Fruit fly (Drosophila melanogaster) whole organism, embryonic: ENCODE measurements around the gene CG32075.

Source experiments
- B-H2 ChIP-seq: fragments of 200-800 bp; sonication (Bioruptor generic); optimal IDR thresholded peaks from 2 replicates; lab custom pipeline; 2018; ENCODE audit warnings: missing biosample characterization, mild to moderate bottlenecking, missing genetic modification characterization
- BEAF-32 ChIP-seq: fragments of 200-800 bp; sonication (Bioruptor generic); optimal IDR thresholded peaks from 3 replicates; lab custom pipeline; 2017; ENCODE audit warnings: missing biosample characterization, missing genetic modification characterization, mild to moderate bottlenecking, moderate library complexity, missing genetic modification reagents
- Bgb ChIP-seq: fragments of 200-800 bp; sonication (Bioruptor generic); IDR thresholded peaks from 2 replicates; pipeline ENCODE4 v1.3.6; 2022; ENCODE audit warnings: missing biosample characterization, missing genetic modification characterization; ENCODE audit not compliant: partially characterized antibody
- CG10267 ChIP-seq: fragments of 200-800 bp; sonication (Bioruptor generic); optimal IDR thresholded peaks from 2 replicates; lab custom pipeline; 2018; ENCODE audit warnings: missing biosample characterization, mild to moderate bottlenecking, missing genetic modification characterization, moderate library complexity
- CG10979 ChIP-seq: fragments of 200-800 bp; sonication (Bioruptor generic); optimal IDR thresholded peaks from 2 replicates; lab custom pipeline; 2018; ENCODE audit warnings: missing biosample characterization, mild to moderate bottlenecking, missing genetic modification characterization, moderate library complexity
- CG11456 ChIP-seq: fragments of 200-800 bp; sonication (Bioruptor generic); IDR thresholded peaks from 3 replicates; pipeline ENCODE4 v1.3.6; 2022; ENCODE audit warnings: missing biosample characterization, missing genetic modification characterization
- CG11560 ChIP-seq: fragments of 200-800 bp; sonication (Bioruptor generic); IDR thresholded peaks from 3 replicates; pipeline ENCODE4 v1.3.6; 2022; ENCODE audit warnings: missing biosample characterization, missing genetic modification characterization
- CG11723 ChIP-seq: fragments of 200-800 bp; sonication (Bioruptor generic); optimal IDR thresholded peaks from 2 replicates; lab custom pipeline; 2017; ENCODE audit warnings: missing biosample characterization, mild to moderate bottlenecking, missing genetic modification characterization
- CG12769 ChIP-seq: fragments of 200-800 bp; sonication (Bioruptor generic); optimal IDR thresholded peaks from 2 replicates; lab custom pipeline; 2019; ENCODE audit warnings: missing biosample characterization, mild to moderate bottlenecking, missing genetic modification characterization, moderate library complexity
- CG13624 ChIP-seq: fragments of 200-800 bp; sonication (Bioruptor generic); optimal IDR thresholded peaks from 2 replicates; lab custom pipeline; 2016; ENCODE audit warnings: missing biosample characterization, missing genetic modification characterization
- CG15011 ChIP-seq: fragments of 200-800 bp; sonication (Bioruptor generic); optimal IDR thresholded peaks from 3 replicates; lab custom pipeline; 2018; ENCODE audit warnings: missing biosample characterization, mild to moderate bottlenecking, missing genetic modification characterization
- CG1602 ChIP-seq: fragments of 200-800 bp; sonication (Bioruptor generic); optimal IDR thresholded peaks from 3 replicates; lab custom pipeline; 2016; ENCODE audit warnings: missing biosample characterization, missing genetic modification characterization
- CG16779 ChIP-seq: fragments of 200-800 bp; sonication (Bioruptor generic); IDR thresholded peaks from 2 replicates; pipeline ENCODE4 v1.3.6; 2022; ENCODE audit warnings: missing biosample characterization, missing genetic modification characterization
- CG17802 ChIP-seq: fragments of 200-800 bp; sonication (Bioruptor generic); optimal IDR thresholded peaks from 2 replicates; lab custom pipeline; 2018; ENCODE audit warnings: missing biosample characterization, mild to moderate bottlenecking, missing genetic modification characterization, moderate library complexity
- CG18262 ChIP-seq: fragments of 200-800 bp; optimal IDR thresholded peaks from 3 replicates; lab custom pipeline; 2019; ENCODE audit warnings: missing biosample characterization, mild to moderate bottlenecking, missing genetic modification characterization, moderate library complexity
- CG18599 ChIP-seq: fragments of 200-800 bp; sonication (Bioruptor generic); optimal IDR thresholded peaks from 3 replicates; lab custom pipeline; 2017; ENCODE audit warnings: missing biosample characterization, missing genetic modification characterization, mild to moderate bottlenecking, moderate library complexity, missing genetic modification reagents
- CG5180 ChIP-seq: fragments of 200-800 bp; sonication (Bioruptor generic); optimal IDR thresholded peaks from 3 replicates; lab custom pipeline; 2017; ENCODE audit warnings: missing biosample characterization, missing genetic modification characterization, mild to moderate bottlenecking, moderate library complexity, missing genetic modification reagents
- CG5953 ChIP-seq: fragments of 200-800 bp; sonication (Bioruptor generic); IDR thresholded peaks from 2 replicates; pipeline ENCODE4 v1.3.6; 2022; ENCODE audit warnings: missing biosample characterization, missing genetic modification characterization
- CG7372 ChIP-seq: fragments of 200-800 bp; sonication (Bioruptor generic); IDR thresholded peaks from 2 replicates; pipeline ENCODE4 v1.3.6; 2022; ENCODE audit warnings: missing biosample characterization, missing genetic modification characterization
- CG8089 ChIP-seq: fragments of 200-800 bp; sonication (Bioruptor generic); optimal IDR thresholded peaks from 3 replicates; lab custom pipeline; 2016; ENCODE audit warnings: missing biosample characterization, missing genetic modification characterization
- CG8944 ChIP-seq: fragments of 200-800 bp; sonication (Bioruptor generic); optimal IDR thresholded peaks from 3 replicates; lab custom pipeline; 2016; ENCODE audit warnings: missing biosample characterization, missing genetic modification characterization
- Chrac-16 ChIP-seq: fragments of 200-800 bp; sonication (Bioruptor generic); optimal IDR thresholded peaks from 3 replicates; lab custom pipeline; 2016; ENCODE audit warnings: missing biosample characterization, missing genetic modification characterization
- CkIIα-i1 ChIP-seq: fragments of 200-800 bp; sonication (Bioruptor generic); IDR thresholded peaks from 2 replicates; pipeline ENCODE4 v1.3.6; 2022; ENCODE audit warnings: missing biosample characterization, missing genetic modification characterization
- Dbx ChIP-seq: fragments of 200-800 bp; sonication (Bioruptor generic); IDR thresholded peaks from 3 replicates; pipeline ENCODE4 v1.3.6; 2022; ENCODE audit warnings: missing biosample characterization, missing genetic modification characterization
- Dfd ChIP-seq, 2 experiments: fragments of >200 bp; optimal IDR thresholded peaks; 2 replicates each; lab custom pipeline; 2017; ENCODE audit warnings: missing biosample characterization in 2 of 2, missing genetic modification characterization in 2 of 2
- HmgD ChIP-seq: fragments of 200-800 bp; sonication (Bioruptor generic); optimal IDR thresholded peaks from 3 replicates; lab custom pipeline; 2016; ENCODE audit warnings: missing biosample characterization, missing genetic modification characterization
- Lim3 ChIP-seq: fragments of 200-800 bp; sonication (Bioruptor generic); IDR thresholded peaks from 2 replicates; pipeline ENCODE4 v1.3.6; 2022; ENCODE audit warnings: missing biosample characterization, missing genetic modification characterization
- Mrtf ChIP-seq: fragments of 200-800 bp; sonication (Bioruptor generic); IDR thresholded peaks from 3 replicates; pipeline ENCODE4 v1.3.6; 2022; ENCODE audit warnings: missing biosample characterization, missing genetic modification characterization
- Ravus ChIP-seq: fragments of 200-800 bp; sonication (Bioruptor generic); IDR thresholded peaks from 2 replicates; pipeline ENCODE4 v1.3.6; 2022; ENCODE audit warnings: missing biosample characterization, missing genetic modification characterization
- Rfx ChIP-seq: fragments of 200-800 bp; sonication (Bioruptor generic); IDR thresholded peaks from 2 replicates; pipeline ENCODE4 v1.3.6; 2022; ENCODE audit warnings: missing biosample characterization, missing genetic modification characterization
- Scr ChIP-seq: fragments of 200-800 bp; sonication (Bioruptor generic); IDR thresholded peaks from 2 replicates; pipeline ENCODE4 v1.3.6; 2022; ENCODE audit warnings: missing biosample characterization, missing genetic modification characterization; ENCODE audit not compliant: partially characterized antibody
- Sry-β ChIP-seq: fragments of 200-800 bp; sonication (Bioruptor generic); optimal IDR thresholded peaks from 2 replicates; lab custom pipeline; 2018; ENCODE audit warnings: missing biosample characterization, mild to moderate bottlenecking, missing genetic modification characterization, moderate library complexity
- Usf ChIP-seq: fragments of 200-800 bp; sonication (Bioruptor generic); optimal IDR thresholded peaks from 2 replicates; lab custom pipeline; 2017; ENCODE audit warnings: missing genotype, missing biosample characterization, missing genetic modification characterization
- ato ChIP-seq: fragments of 200-800 bp; sonication (Bioruptor generic); IDR thresholded peaks from 2 replicates; pipeline ENCODE4 v1.3.6; 2022; ENCODE audit warnings: missing biosample characterization, missing genetic modification characterization; ENCODE audit not compliant: partially characterized antibody
- cato ChIP-seq: fragments of 200-800 bp; sonication (Bioruptor generic); optimal IDR thresholded peaks from 2 replicates; lab custom pipeline; 2016; ENCODE audit warnings: missing biosample characterization, missing genetic modification characterization, borderline replicate concordance
- corto ChIP-seq: fragments of 200-800 bp; sonication (Bioruptor generic); optimal IDR thresholded peaks from 2 replicates; lab custom pipeline; 2016; ENCODE audit warnings: missing biosample characterization, mild to moderate bottlenecking, missing genetic modification characterization, moderate library complexity
- ems ChIP-seq: fragments of 200-800 bp; sonication (Bioruptor generic); optimal IDR thresholded peaks from 3 replicates; lab custom pipeline; 2016; ENCODE audit warnings: missing biosample characterization, missing genetic modification characterization
- fd3F ChIP-seq: fragments of 200-800 bp; sonication (Bioruptor generic); optimal IDR thresholded peaks from 2 replicates; lab custom pipeline; 2018; ENCODE audit warnings: missing biosample characterization, mild to moderate bottlenecking, missing genetic modification characterization, moderate library complexity
- gcm2 ChIP-seq: fragments of 200-800 bp; sonication (Bioruptor generic); optimal IDR thresholded peaks from 2 replicates; lab custom pipeline; 2016; ENCODE audit warnings: missing biosample characterization, missing genetic modification characterization
- gt ChIP-seq: fragments of 200-800 bp; sonication (Bioruptor generic); IDR thresholded peaks from 2 replicates; pipeline ENCODE4 v1.3.6; 2022; ENCODE audit warnings: missing biosample characterization, missing genetic modification characterization
- hb ChIP-seq: fragments of 200-800 bp; sonication (Bioruptor generic); IDR thresholded peaks from 3 replicates; pipeline ENCODE4 v1.3.6; 2022; ENCODE audit warnings: missing biosample characterization, missing genetic modification characterization; ENCODE audit not compliant: partially characterized antibody
- hth ChIP-seq: fragments of >200 bp; optimal IDR thresholded peaks from 2 replicates; lab custom pipeline; 2017; ENCODE audit warnings: inconsistent platforms
- kni ChIP-seq: fragments of 200-800 bp; sonication (Bioruptor generic); optimal IDR thresholded peaks from 3 replicates; lab custom pipeline; 2017; ENCODE audit warnings: mild to moderate bottlenecking, missing biosample characterization, missing genetic modification reagents, missing genetic modification characterization
- knrl ChIP-seq: fragments of 200-800 bp; sonication (Bioruptor generic); IDR thresholded peaks from 3 replicates; pipeline ENCODE4 v1.3.6; 2022; ENCODE audit warnings: missing biosample characterization, missing genetic modification characterization; ENCODE audit not compliant: partially characterized antibody
- psq ChIP-seq: fragments of 200-800 bp; sonication (Bioruptor generic); optimal IDR thresholded peaks from 2 replicates; lab custom pipeline; 2017; ENCODE audit warnings: missing biosample characterization, missing genetic modification characterization
- salm ChIP-seq: fragments of 200-800 bp; sonication (Bioruptor generic); optimal IDR thresholded peaks from 2 replicates; lab custom pipeline; 2018; ENCODE audit warnings: missing biosample characterization, mild to moderate bottlenecking, missing genetic modification characterization
- scrt ChIP-seq: fragments of 200-800 bp; sonication (Bioruptor generic); optimal IDR thresholded peaks from 2 replicates; lab custom pipeline; 2018; ENCODE audit warnings: missing biosample characterization, mild to moderate bottlenecking, missing genetic modification characterization, moderate library complexity
- sens-2 ChIP-seq: fragments of 200-800 bp; sonication (Bioruptor generic); IDR thresholded peaks from 2 replicates; pipeline ENCODE4 v1.3.6; 2022; ENCODE audit warnings: missing biosample characterization, missing genetic modification characterization
- sug ChIP-seq: fragments of 200-800 bp; optimal IDR thresholded peaks from 2 replicates; lab custom pipeline; 2019; ENCODE audit warnings: missing biosample characterization, mild to moderate bottlenecking, missing genetic modification characterization, moderate library complexity
- unpg ChIP-seq: fragments of 200-800 bp; sonication (Bioruptor generic); optimal IDR thresholded peaks from 3 replicates; lab custom pipeline; 2018; ENCODE audit warnings: missing biosample characterization, mild to moderate bottlenecking, missing genetic modification characterization, moderate library complexity
- zfh1 ChIP-seq: fragments of 200-800 bp; sonication (Bioruptor generic); IDR thresholded peaks from 3 replicates; pipeline ENCODE4 v1.3.6; 2022; ENCODE audit warnings: missing biosample characterization, missing genetic modification characterization

CG32075 gene

dm6 chr3L:11070372-11070854, 5.7 kb upstream of the CG32075 start, which contains the start of gene Mocs1 (continued):
- no peak for TF ChIP-seq salm
- no peak for TF ChIP-seq zfh1 (GFP tag; lab: Robert Waterston, UW)
- TF ChIP-seq sens-2 (GFP tag; lab: Robert Waterston, UW), result no peak
- no peak for TF ChIP-seq gt (GFP tag; lab: Robert Waterston, UW)
- no peak for TF ChIP-seq cato (GFP tag; lab: Kevin White, UChicago)
- no peak for TF ChIP-seq HmgD (GFP tag; lab: Kevin White, UChicago)
- TF ChIP-seq CG5180, result no peak
- TF ChIP-seq sug (tag; lab: Kevin White, UChicago), result peak; percentile 99
- TF ChIP-seq Sry-β (GFP tag; lab: Kevin White, UChicago), result no peak
- TF ChIP-seq Ravus (GFP tag; lab: Robert Waterston, UW), result no peak
- TF ChIP-seq CG11456 (GFP tag; lab: Robert Waterston, UW), result no peak
- TF ChIP-seq CG10267 (tag; lab: Kevin White, UChicago), result peak; percentile 24
- TF ChIP-seq CG11560 (tag; lab: Robert Waterston, UW), result no peak
- no peak for TF ChIP-seq ato
- TF ChIP-seq Chrac-16, result no peak
- no peak for TF ChIP-seq Bgb (GFP tag; lab: Robert Waterston, UW)
- TF ChIP-seq CG8089 (GFP tag; lab: Kevin White, UChicago), result no peak
- no peak for TF ChIP-seq hth (lab: Kevin White, UChicago)
- TF ChIP-seq CG10979 (tag; lab: Kevin White, UChicago), result no peak
- no peak for TF ChIP-seq psq (GFP tag; lab: Kevin White, UChicago)
- TF ChIP-seq CG11723 (GFP tag; lab: Kevin White, UChicago), result no peak
- no peak for TF ChIP-seq scrt (GFP tag; lab: Kevin White, UChicago)
- no peak for TF ChIP-seq Lim3 (GFP tag; lab: Robert Waterston, UW)
- TF ChIP-seq kni (GFP tag; lab: Kevin White, UChicago), result no peak
- TF ChIP-seq corto (GFP tag; lab: Kevin White, UChicago), result no peak
- TF ChIP-seq hb, result no peak
- TF ChIP-seq CkIIα-i1 (GFP tag; lab: Robert Waterston, UW), result no peak
- TF ChIP-seq ems (GFP tag; lab: Kevin White, UChicago), result no peak
- no peak for TF ChIP-seq CG5953
- peak; percentile 36 for TF ChIP-seq B-H2
- TF ChIP-seq CG1602 (GFP tag; lab: Kevin White, UChicago), result no peak
- no peak for TF ChIP-seq CG8944 (GFP tag; lab: Kevin White, UChicago)
- peak; percentile 38 for TF ChIP-seq CG12769
- no peak for TF ChIP-seq Scr (GFP tag; lab: Robert Waterston, UW)
- TF ChIP-seq Usf (GFP tag; lab: Kevin White, UChicago), result no peak
- no peak for TF ChIP-seq CG16779 (GFP tag; lab: Robert Waterston, UW)
- TF ChIP-seq CG7372 (GFP tag; lab: Robert Waterston, UW), result no peak
- TF ChIP-seq gcm2 (GFP tag; lab: Kevin White, UChicago), result no peak
- TF ChIP-seq Rfx (GFP tag; lab: Robert Waterston, UW), result peak; percentile 62
- TF ChIP-seq fd3F (GFP tag; lab: Kevin White, UChicago), result no peak
- TF ChIP-seq CG13624, result no peak
- no peak for TF ChIP-seq CG17802 (tag; lab: Kevin White, UChicago)
- no peak for TF ChIP-seq CG15011 (GFP tag; lab: Kevin White, UChicago)
- no peak for TF ChIP-seq knrl (GFP tag; lab: Robert Waterston, UW)
- peak; percentile 13; the same call in 1 of the 3 replicates for TF ChIP-seq Mrtf (GFP tag; lab: Robert Waterston, UW)
- TF ChIP-seq BEAF-32 (GFP tag; lab: Kevin White, UChicago), result no peak
- peak; percentile 32; the same call in 1 of the 3 replicates for TF ChIP-seq Dbx (GFP tag; lab: Robert Waterston, UW)
- TF ChIP-seq Dfd (GFP tag; optimal IDR thresholded peaks at IDR 0.05; lab: Kevin White, UChicago), result no peak
- TF ChIP-seq unpg (GFP tag; lab: Kevin White, UChicago), result no peak
- TF ChIP-seq CG18599 (GFP tag; lab: Kevin White, UChicago), result peak; percentile 6
- no peak for TF ChIP-seq CG18262 (tag; lab: Kevin White, UChicago)
